Worm (Caenorhabditis elegans) whole organism, L1 larva: Measurements from ENCODE around the gene rfk-1.
A peak's percentile ranks its signal among the peaks of the same experiment; 100 is the strongest.

Source experiments
- Y116A8C.19 ChIP-seq: sonication (generic microtip); optimal IDR thresholded peaks from 2 replicates; lab custom pipeline; 2016; ENCODE audit warnings: missing compliant biosample characterization, missing genetic modification characterization, borderline replicate concordance
- aha-1 ChIP-seq: fragments of 150-350 bp; optimal IDR thresholded peaks from 2 replicates; lab custom pipeline; 2014; ENCODE audit warnings: missing biosample characterization, missing genetic modification characterization
- aly-2 ChIP-seq: fragments of 150-350 bp; optimal IDR thresholded peaks from 2 replicates; lab custom pipeline; 2014; ENCODE audit warnings: missing biosample characterization, missing genetic modification characterization
- ceh-8 ChIP-seq: fragments of 200-800 bp; sonication (Bioruptor generic); optimal IDR thresholded peaks from 2 replicates; lab custom pipeline; 2018; ENCODE audit warnings: mild to moderate bottlenecking, missing genetic modification characterization, moderate library complexity, missing compliant biosample characterization
- ceh-82 ChIP-seq, 3 experiments: fragments of 150-350 bp in 1 of 3; sonication (generic microtip) in 2 of 3; optimal IDR thresholded peaks; 2 replicates each; lab custom pipeline; 2014 to 2017; ENCODE audit warnings: missing biosample characterization in 3 of 3, missing genetic modification characterization in 3 of 3
- ces-1 ChIP-seq: fragments of 150-350 bp; optimal IDR thresholded peaks from 2 replicates; lab custom pipeline; 2014; ENCODE audit warnings: missing biosample characterization, missing genetic modification reagents, missing genetic modification characterization
- dsc-1 ChIP-seq: sonication (generic microtip); optimal IDR thresholded peaks from 2 replicates; lab custom pipeline; 2016; ENCODE audit warnings: mild to moderate bottlenecking, missing genetic modification characterization, missing compliant biosample characterization
- efl-1 ChIP-seq, 4 experiments: fragments of 150-350 bp; optimal IDR thresholded peaks in 3 of 4; peaks in 1 of 4; 1 replicate in 1 of 4; 2 replicates in 3 of 4; lab custom pipeline; 2014; ENCODE audit warnings: missing biosample characterization in 2 of 4, missing genetic modification characterization in 2 of 4, missing genetic modification reagents in 2 of 4
- egl-13 ChIP-seq: sonication (generic microtip); optimal IDR thresholded peaks from 2 replicates; lab custom pipeline; 2016; ENCODE audit warnings: missing genotype, missing genetic modification reagents, missing genetic modification characterization, missing compliant biosample characterization
- elt-2 ChIP-seq: sonication (generic microtip); optimal IDR thresholded peaks from 2 replicates; lab custom pipeline; 2016; ENCODE audit warnings: missing genetic modification characterization, mild to moderate bottlenecking, inconsistent platforms, missing compliant biosample characterization, missing genetic modification reagents
- elt-3 ChIP-seq, 6 experiments: fragments of 150-350 bp in 1 of 6; sonication (generic microtip); optimal IDR thresholded peaks; 2 replicates each; lab custom pipeline; 2017 to 2018; ENCODE audit warnings: missing biosample characterization in 6 of 6, missing genetic modification characterization in 6 of 6, inconsistent platforms in 1 of 6
- fkh-4 ChIP-seq: sonication (generic microtip); optimal IDR thresholded peaks from 2 replicates; lab custom pipeline; 2016; ENCODE audit warnings: missing compliant biosample characterization, missing genetic modification characterization, borderline replicate concordance
- fkh-8 ChIP-seq: sonication (generic microtip); optimal IDR thresholded peaks from 2 replicates; lab custom pipeline; 2016; ENCODE audit warnings: mild to moderate bottlenecking, missing genetic modification characterization, missing compliant biosample characterization
- fos-1 ChIP-seq: fragments of 150-350 bp; optimal IDR thresholded peaks from 2 replicates; lab custom pipeline; 2014; ENCODE audit warnings: missing biosample characterization, missing genetic modification characterization
- grh-1 ChIP-seq: fragments of 200-800 bp; sonication (Bioruptor generic); IDR thresholded peaks from 2 replicates; pipeline ENCODE4 v1.3.6; 2022; ENCODE audit warnings: missing genetic modification reagents, missing genetic modification characterization, missing compliant biosample characterization
- hlh-17 ChIP-seq: fragments of 200-800 bp; sonication (Bioruptor generic); optimal IDR thresholded peaks from 2 replicates; lab custom pipeline; 2018; ENCODE audit warnings: missing genetic modification characterization, mild to moderate bottlenecking, missing compliant biosample characterization, moderate library complexity, borderline replicate concordance
- irx-1 ChIP-seq: sonication (generic microtip); optimal IDR thresholded peaks from 2 replicates; lab custom pipeline; 2016; ENCODE audit warnings: missing genetic modification characterization, missing compliant biosample characterization
- jun-1 ChIP-seq: fragments of 150-350 bp; optimal IDR thresholded peaks from 2 replicates; lab custom pipeline; 2014; ENCODE audit warnings: missing biosample characterization, missing genetic modification reagents, missing genetic modification characterization
- lin-14 ChIP-seq: fragments of 200-800 bp; sonication (Bioruptor generic); optimal IDR thresholded peaks from 2 replicates; lab custom pipeline; 2018; ENCODE audit warnings: mild to moderate bottlenecking, missing genetic modification characterization, moderate library complexity, missing compliant biosample characterization
- lin-15B ChIP-seq: fragments of 150-350 bp; sonication (generic microtip); optimal IDR thresholded peaks from 3 replicates; lab custom pipeline; 2014; ENCODE audit warnings: missing biosample characterization, missing genetic modification characterization
- mab-9 ChIP-seq: fragments of 200-800 bp; sonication (Bioruptor generic); IDR thresholded peaks from 2 replicates; pipeline ENCODE4 v1.3.6; 2022; ENCODE audit warnings: missing genetic modification reagents, missing genetic modification characterization, missing compliant biosample characterization
- nhr-11 ChIP-seq: fragments of 150-350 bp; optimal IDR thresholded peaks from 2 replicates; lab custom pipeline; 2014; ENCODE audit warnings: missing biosample characterization, missing genetic modification characterization
- nhr-237 ChIP-seq: fragments of 150-350 bp; optimal IDR thresholded peaks from 2 replicates; lab custom pipeline; 2014; ENCODE audit warnings: missing biosample characterization, missing genetic modification characterization
- nhr-47 ChIP-seq: sonication (generic microtip); optimal IDR thresholded peaks from 2 replicates; lab custom pipeline; 2016; ENCODE audit warnings: mild to moderate bottlenecking, missing genetic modification characterization, moderate library complexity, missing compliant biosample characterization
- nhr-71 ChIP-seq: sonication (generic microtip); optimal IDR thresholded peaks from 2 replicates; lab custom pipeline; 2016; ENCODE audit warnings: mild to moderate bottlenecking, missing genetic modification characterization, moderate library complexity, missing compliant biosample characterization
- nhr-85 ChIP-seq: sonication (generic microtip); peaks from one replicate; lab custom pipeline; 2016; ENCODE audit warnings: missing genetic modification characterization, inconsistent platforms, missing compliant biosample characterization
- nhr-90 ChIP-seq: sonication (generic microtip); optimal IDR thresholded peaks from 2 replicates; lab custom pipeline; 2016; ENCODE audit warnings: mild to moderate bottlenecking, missing genetic modification characterization, missing compliant biosample characterization; ENCODE audit not compliant: poor library complexity
- pax-3 ChIP-seq: fragments of 200-800 bp; sonication (Bioruptor generic); optimal IDR thresholded peaks from 2 replicates; lab custom pipeline; 2018; ENCODE audit warnings: mild to moderate bottlenecking, missing genetic modification characterization, moderate library complexity, missing compliant biosample characterization
- pqm-1 ChIP-seq: sonication (generic microtip); optimal IDR thresholded peaks from 3 replicates; lab custom pipeline; 2017; ENCODE audit warnings: missing biosample characterization, missing genetic modification characterization
- snpc-4 ChIP-seq: fragments of 150-350 bp; optimal IDR thresholded peaks from 2 replicates; lab custom pipeline; 2014; ENCODE audit warnings: missing biosample characterization, missing genetic modification characterization
- snu-23 ChIP-seq: sonication (generic microtip); optimal IDR thresholded peaks from 2 replicates; lab custom pipeline; 2016; ENCODE audit warnings: missing genetic modification characterization, missing compliant biosample characterization
- sox-4 ChIP-seq: sonication (generic microtip); optimal IDR thresholded peaks from 2 replicates; lab custom pipeline; 2016; ENCODE audit warnings: missing genetic modification characterization, missing compliant biosample characterization
- sptf-1 ChIP-seq: fragments of 150-350 bp; optimal IDR thresholded peaks from 2 replicates; lab custom pipeline; 2014; ENCODE audit warnings: missing biosample characterization, missing genetic modification characterization
- tlp-1 ChIP-seq: fragments of 150-350 bp; optimal IDR thresholded peaks from 2 replicates; lab custom pipeline; 2014; ENCODE audit warnings: missing biosample characterization, missing genetic modification characterization
- unc-62 ChIP-seq: fragments of 150-350 bp; optimal IDR thresholded peaks from 2 replicates; lab custom pipeline; 2014; ENCODE audit warnings: missing biosample characterization, missing genetic modification reagents, missing genetic modification characterization
- unc-98 ChIP-seq: fragments of 200-800 bp; sonication (Bioruptor generic); IDR thresholded peaks from 2 replicates; pipeline ENCODE4 v1.3.6; 2022; ENCODE audit warnings: missing genetic modification characterization, missing compliant biosample characterization
- vab-15 ChIP-seq: sonication (generic microtip); optimal IDR thresholded peaks from 2 replicates; lab custom pipeline; 2017; ENCODE audit warnings: missing genotype, mild to moderate bottlenecking, missing genetic modification characterization, missing compliant biosample characterization
- xbp-1 ChIP-seq: sonication (generic microtip); optimal IDR thresholded peaks from 2 replicates; lab custom pipeline; 2016; ENCODE audit warnings: missing genetic modification characterization, missing compliant biosample characterization
- ztf-11 ChIP-seq, 2 experiments: sonication (generic microtip); optimal IDR thresholded peaks; 2 replicates each; lab custom pipeline; 2016 to 2017; ENCODE audit warnings: missing genetic modification characterization in 2 of 2, missing biosample characterization in 1 of 2, missing compliant biosample characterization in 1 of 2
- ztf-4 ChIP-seq: fragments of 150-350 bp; optimal IDR thresholded peaks from 2 replicates; lab custom pipeline; 2014; ENCODE audit warnings: missing biosample characterization, missing genetic modification characterization

rfk-1 gene

DNA sequence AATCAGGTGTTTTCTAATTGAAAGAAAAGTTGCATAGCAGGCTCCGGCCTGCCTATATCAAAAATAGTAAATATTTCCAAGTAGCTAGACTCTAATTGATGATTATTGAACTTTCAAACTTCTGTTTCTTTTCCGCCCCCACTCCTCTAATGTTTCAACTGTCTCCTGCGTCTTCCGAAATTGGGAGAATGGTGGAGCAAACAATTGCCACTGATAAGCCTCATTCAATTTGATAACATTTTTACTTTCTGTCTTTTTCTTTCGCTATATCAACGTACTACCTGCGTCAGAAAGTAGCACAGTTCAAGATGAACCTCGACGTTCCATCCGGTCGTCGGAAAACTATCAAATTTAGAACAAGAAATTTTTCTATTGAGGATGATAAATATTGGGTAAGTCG, 29.6 kb upstream of the rfk-1 start, which contains the start of gene F13B12.3:
Gene F13B12.3, plus strand, starts transcription at position 223 of the 400 bp plus-strand sequence.
- TF ChIP-seq mab-9 (GFP tag; lab: Robert Waterston, UW): no peak
- TF ChIP-seq sptf-1 (tag; lab: Kevin White, UChicago): no peak
- no peak for TF ChIP-seq nhr-71 (tag; lab: Kevin White, UChicago)
- no peak for TF ChIP-seq xbp-1
- TF ChIP-seq fos-1 (tag; lab: Kevin White, UChicago): no peak
- TF ChIP-seq elt-3 (tag; optimal IDR thresholded peaks at IDR 0.05; lab: Kevin White, UChicago): no peak
- TF ChIP-seq ceh-8 (GFP tag; lab: Kevin White, UChicago): no peak
- peak; percentile 53 for TF ChIP-seq pqm-1
- TF ChIP-seq elt-2 (tag; lab: Kevin White, UChicago): peak; percentile 62
- TF ChIP-seq lin-14 (GFP tag; lab: Kevin White, UChicago): peak; percentile 1
- no peak for TF ChIP-seq egl-13 (tag; lab: Kevin White, UChicago)
- TF ChIP-seq efl-1 (optimal IDR thresholded peaks at IDR 0.05; lab: Kevin White, UChicago): no peak
- no peak for TF ChIP-seq efl-1 (GFP tag; optimal IDR thresholded peaks at IDR 0.05 in 1 of 2; lab: Kevin White, UChicago)
- TF ChIP-seq nhr-90: no peak

ce11 chrIV:10437114-10437513, 27.8 kb upstream of the rfk-1 start:
- peak; percentile 92 for TF ChIP-seq ceh-8 (GFP tag; lab: Kevin White, UChicago)
- TF ChIP-seq snpc-4 (tag; lab: Kevin White, UChicago): no peak
- TF ChIP-seq nhr-71 (tag; lab: Kevin White, UChicago): peak; percentile 44
- TF ChIP-seq fkh-8 (tag; lab: Kevin White, UChicago): no peak

- TF ChIP-seq ceh-82 (tag; optimal IDR thresholded peaks at IDR 0.05; lab: Kevin White, UChicago) (no peak), nhr-47 (tag; lab: Kevin White, UChicago) (no peak), ztf-11 (tag; optimal IDR thresholded peaks at IDR 0.05; lab: Kevin White, UChicago) (no peak), ces-1 (GFP tag; lab: Kevin White, UChicago) (no peak), nhr-237 (tag; lab: Kevin White, UChicago) (no peak), jun-1 (tag; lab: Kevin White, UChicago) (no peak), aly-2 (tag; lab: Kevin White, UChicago) (no peak), dsc-1 (tag; lab: Kevin White, UChicago) (no peak)
- TF ChIP-seq, all 84 proteins: peak for 0
These were observed 27.1 kb upstream of the rfk-1 start, which contains the start of gene ins-1 for ce11 chrIV:10436401-10436800. Gene ins-1 (plus strand): TSS chrIV:10436701.

DNA sequence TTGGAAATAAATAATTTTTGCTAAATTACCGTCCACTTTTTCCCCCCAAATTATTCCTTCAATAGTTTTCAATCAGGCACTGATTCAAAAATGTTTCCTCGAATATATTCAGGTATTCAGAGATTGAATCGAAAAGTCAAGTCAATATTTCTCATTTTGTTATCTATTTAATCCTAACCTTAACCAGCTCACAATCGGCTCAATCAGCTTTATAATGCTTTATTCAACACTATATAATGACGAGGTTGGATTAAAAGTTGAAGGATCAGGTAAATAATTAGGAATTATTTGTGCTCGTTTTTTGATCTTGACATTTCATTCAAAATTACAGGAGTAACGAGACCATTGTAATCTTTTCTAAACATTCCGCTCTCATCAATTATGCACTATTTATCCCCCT, 21.2 kb upstream of the rfk-1 start:
- TF ChIP-seq nhr-237 (tag; lab: Kevin White, UChicago) (no peak), irx-1 (no peak), pax-3 (tag; lab: Kevin White, UChicago) (no peak), Y116A8C.19 (tag; lab: Kevin White, UChicago) (no peak), aha-1 (tag; lab: Kevin White, UChicago) (no peak), sox-4 (peak; percentile 65), dsc-1 (tag; lab: Kevin White, UChicago) (peak; percentile 64), tlp-1 (tag; lab: Kevin White, UChicago) (no peak)
- TF ChIP-seq, all 84 proteins: peak for 2

DNA sequence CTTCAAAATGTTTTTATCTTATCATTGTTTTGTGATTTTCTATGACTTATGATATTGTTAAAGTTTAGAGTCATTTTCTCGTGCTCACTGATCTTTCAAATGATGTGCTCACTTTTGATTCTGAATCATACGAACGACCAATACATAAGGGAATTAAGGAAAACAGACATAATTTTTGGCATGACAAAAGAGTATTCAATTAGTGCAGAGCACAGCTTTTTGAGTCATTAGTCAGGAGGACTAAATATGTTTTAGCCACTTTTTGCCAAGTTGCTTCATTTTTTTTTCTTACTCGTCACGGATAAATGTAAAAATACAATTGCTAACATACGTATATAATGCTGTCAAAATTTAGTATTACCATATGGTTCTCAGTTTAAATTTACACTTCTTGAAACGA, 19.9 kb upstream of the rfk-1 start, which contains the start of gene F13B12.2:
Gene F13B12.2, minus strand, starts transcription at position 2 of the 400 bp plus-strand sequence.
- TF ChIP-seq ceh-8 (GFP tag; lab: Kevin White, UChicago) (peak; percentile 91), lin-14 (GFP tag; lab: Kevin White, UChicago) (peak; percentile 12), fos-1 (tag; lab: Kevin White, UChicago) (no peak), elt-2 (tag; lab: Kevin White, UChicago) (peak; percentile 6)

ce11 chrIV:10425129-10425528, 15.9 kb upstream of the rfk-1 start:
- TF ChIP-seq ztf-11 (tag; optimal IDR thresholded peaks at IDR 0.05; lab: Kevin White, UChicago) (peak in 1 of 2 experiments; percentile 24), nhr-11 (tag; lab: Kevin White, UChicago) (no peak), nhr-85 (no peak), grh-1 (no peak), aly-2 (tag; lab: Kevin White, UChicago) (no peak), unc-62 (GFP tag; lab: Kevin White, UChicago) (no peak), hlh-17 (GFP tag; lab: Kevin White, UChicago) (no peak), nhr-71 (tag; lab: Kevin White, UChicago) (peak; percentile 24), ztf-4 (tag; lab: Kevin White, UChicago) (no peak), fkh-4 (tag; lab: Kevin White, UChicago) (no peak), fkh-8 (tag; lab: Kevin White, UChicago) (no peak), Y116A8C.19 (tag; lab: Kevin White, UChicago) (no peak), snu-23 (GFP tag; lab: Kevin White, UChicago) (peak; percentile 50), lin-15B (tag; lab: Kevin White, UChicago) (no peak), vab-15 (tag; lab: Kevin White, UChicago) (no peak), unc-98 (no peak), pax-3 (tag; lab: Kevin White, UChicago) (no peak), dsc-1 (tag; lab: Kevin White, UChicago) (no peak)
